Fruit fly (Drosophila melanogaster) whole organism, wandering third instar larva: ENCODE data around the gene CG7335.

Experiments
- Hr78 ChIP-seq: fragments of >200 bp; optimal IDR thresholded peaks from 2 replicates; lab custom pipeline; 2017; ENCODE audit warnings: missing biosample characterization, missing genetic modification characterization
- Hr83 ChIP-seq: fragments of 200-300 bp; sonication (Bioruptor generic); optimal IDR thresholded peaks from 2 replicates; lab custom pipeline; 2016; ENCODE audit warnings: missing biosample characterization, mild to moderate bottlenecking, missing genetic modification characterization, moderate library complexity; ENCODE audit not compliant: poor library complexity, severe bottlenecking
- Myc ChIP-seq: fragments of >200 bp; optimal IDR thresholded peaks from 2 replicates; lab custom pipeline; 2017
- OdsH ChIP-seq: fragments of 200-800 bp; sonication (Bioruptor generic); optimal IDR thresholded peaks from 2 replicates; lab custom pipeline; 2016; ENCODE audit warnings: missing biosample characterization, mild to moderate bottlenecking, missing genetic modification characterization
- Sp1 ChIP-seq: fragments of 200-800 bp; sonication (Bioruptor generic); optimal IDR thresholded peaks from 3 replicates; lab custom pipeline; 2019; ENCODE audit warnings: missing biosample characterization, mild to moderate bottlenecking, missing genetic modification characterization, moderate library complexity
- br ChIP-seq: fragments of 200-800 bp; sonication (Bioruptor generic); optimal IDR thresholded peaks from 2 replicates; lab custom pipeline; 2016; ENCODE audit warnings: missing biosample characterization, missing genetic modification characterization
- brk ChIP-seq: fragments of 200-800 bp; sonication (Bioruptor generic); optimal IDR thresholded peaks from 2 replicates; lab custom pipeline; 2016; ENCODE audit warnings: missing biosample characterization, mild to moderate bottlenecking, missing genetic modification characterization
- ey ChIP-seq: fragments of 200-800 bp; sonication (Bioruptor generic); optimal IDR thresholded peaks from 2 replicates; lab custom pipeline; 2016; ENCODE audit warnings: missing biosample characterization, missing genetic modification characterization
- fru ChIP-seq: fragments of 200-800 bp; sonication (Bioruptor generic); optimal IDR thresholded peaks from 3 replicates; lab custom pipeline; 2016; ENCODE audit warnings: missing biosample characterization, mild to moderate bottlenecking, missing genetic modification characterization
- h ChIP-seq: fragments of 200-800 bp; sonication (Bioruptor generic); optimal IDR thresholded peaks from 3 replicates; lab custom pipeline; 2016; ENCODE audit warnings: missing biosample characterization, mild to moderate bottlenecking, missing genetic modification characterization
- lola ChIP-seq: fragments of >200 bp; optimal IDR thresholded peaks from 2 replicates; lab custom pipeline; 2017; ENCODE audit warnings: missing biosample characterization, missing genetic modification characterization
- psq ChIP-seq: fragments of 200-800 bp; sonication (Bioruptor generic); optimal IDR thresholded peaks from 3 replicates; lab custom pipeline; 2017; ENCODE audit warnings: missing biosample characterization, mild to moderate bottlenecking, missing genetic modification characterization, moderate library complexity
- sage ChIP-seq: fragments of 200-800 bp; sonication (Bioruptor generic); optimal IDR thresholded peaks from 2 replicates; lab custom pipeline; 2016; ENCODE audit warnings: missing biosample characterization, mild to moderate bottlenecking, missing genetic modification characterization

DNA sequence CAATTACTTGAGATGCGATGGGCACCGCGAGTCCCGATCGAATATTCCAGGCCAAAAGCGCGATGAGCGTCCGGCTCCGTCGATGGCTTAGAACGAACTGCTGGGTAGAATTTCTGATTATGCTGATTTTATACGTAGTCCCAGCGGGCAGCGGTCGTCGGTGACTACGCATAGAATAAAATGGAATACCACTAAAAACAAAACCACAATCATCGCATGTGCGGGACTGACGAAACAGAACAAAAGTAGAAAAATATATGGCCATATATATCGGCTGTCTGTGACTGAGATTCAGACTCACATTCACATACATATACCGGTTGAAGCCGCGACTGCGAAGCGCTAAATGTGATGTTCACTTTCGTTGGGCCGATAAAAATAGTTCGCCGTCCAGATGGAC, 5.8 kb downstream of the CG7335 start, which contains the start of gene CG7365:
- TF ChIP-seq Sp1 (GFP tag; lab: Kevin White, UChicago) = no peak
- no peak for TF ChIP-seq br (GFP tag; lab: Kevin White, UChicago)
- no peak for TF ChIP-seq fru
- TF ChIP-seq h (GFP tag; lab: Kevin White, UChicago) = no peak
- no peak for TF ChIP-seq lola (GFP tag; lab: Kevin White, UChicago)
- TF ChIP-seq Myc = no peak
- TF ChIP-seq OdsH (GFP tag; lab: Kevin White, UChicago) = no peak
- TF ChIP-seq ey = no peak
- TF ChIP-seq Hr83 (GFP tag; lab: Kevin White, UChicago) = no peak
- no peak for TF ChIP-seq psq (GFP tag; lab: Kevin White, UChicago)
- TF ChIP-seq sage (GFP tag; lab: Kevin White, UChicago) = no peak
- TF ChIP-seq brk (GFP tag; lab: Kevin White, UChicago) = no peak
- no peak for TF ChIP-seq Hr78 (GFP tag; lab: Kevin White, UChicago)
